Fruit fly (Drosophila melanogaster) whole organism, embryonic: ENCODE data around the gene SecS.

Experiments used
- Aef1 ChIP-seq: fragments of 200-800 bp; sonication (Bioruptor generic); IDR thresholded peaks from 3 replicates; pipeline ENCODE4 v1.3.6; 2022; ENCODE audit warnings: missing biosample characterization, missing genetic modification characterization
- B-H1 ChIP-seq: fragments of 200-800 bp; sonication (Bioruptor generic); IDR thresholded peaks from 3 replicates; pipeline ENCODE4 v1.3.6; 2022; ENCODE audit warnings: missing biosample characterization, missing genetic modification characterization
- CG10267 ChIP-seq: fragments of 200-800 bp; sonication (Bioruptor generic); optimal IDR thresholded peaks from 2 replicates; lab custom pipeline; 2018; ENCODE audit warnings: missing biosample characterization, mild to moderate bottlenecking, missing genetic modification characterization, moderate library complexity
- CG10654 ChIP-seq: fragments of 200-800 bp; sonication (Bioruptor generic); optimal IDR thresholded peaks from 2 replicates; lab custom pipeline; 2016; ENCODE audit warnings: missing biosample characterization, missing genetic modification characterization
- CG12659 ChIP-seq: fragments of 200-800 bp; sonication (Bioruptor generic); optimal IDR thresholded peaks from 3 replicates; lab custom pipeline; 2017; ENCODE audit warnings: mild to moderate bottlenecking, missing biosample characterization, missing genetic modification reagents, missing genetic modification characterization
- CG14965 ChIP-seq: fragments of 200-800 bp; sonication (Bioruptor generic); optimal IDR thresholded peaks from 2 replicates; lab custom pipeline; 2016; ENCODE audit warnings: missing biosample characterization, missing genetic modification characterization, borderline replicate concordance
- CG17186 ChIP-seq: fragments of 200-800 bp; sonication (Bioruptor generic); optimal IDR thresholded peaks from 3 replicates; lab custom pipeline; 2017; ENCODE audit warnings: missing biosample characterization, missing genetic modification reagents, missing genetic modification characterization
- CG2129 ChIP-seq: fragments of 200-800 bp; sonication (Bioruptor generic); IDR thresholded peaks from 2 replicates; pipeline ENCODE4 v1.3.6; 2022; ENCODE audit warnings: missing biosample characterization, missing genetic modification characterization; ENCODE audit not compliant: partially characterized antibody
- CG2712 ChIP-seq: fragments of 200-800 bp; optimal IDR thresholded peaks from 3 replicates; lab custom pipeline; 2019; ENCODE audit warnings: missing biosample characterization, mild to moderate bottlenecking, missing genetic modification characterization, moderate library complexity
- CG30020 ChIP-seq: fragments of 200-800 bp; optimal IDR thresholded peaks from 2 replicates; lab custom pipeline; 2019; ENCODE audit warnings: missing biosample characterization, mild to moderate bottlenecking, missing genetic modification characterization, moderate library complexity
- CG31441 ChIP-seq: fragments of 200-800 bp; sonication (Bioruptor generic); IDR thresholded peaks from 2 replicates; pipeline ENCODE4 v1.3.6; 2022; ENCODE audit warnings: missing biosample characterization, missing genetic modification characterization
- CG4360 ChIP-seq: fragments of 200-800 bp; sonication (Bioruptor generic); IDR thresholded peaks from 2 replicates; pipeline ENCODE4 v1.3.6; 2022; ENCODE audit warnings: missing biosample characterization, missing genetic modification characterization
- CG4707 ChIP-seq: fragments of 200-800 bp; sonication (Bioruptor generic); optimal IDR thresholded peaks from 2 replicates; lab custom pipeline; 2018; ENCODE audit warnings: missing biosample characterization, mild to moderate bottlenecking, missing genetic modification characterization, moderate library complexity
- CTCF ChIP-seq: fragments of 200-800 bp; sonication (Bioruptor generic); optimal IDR thresholded peaks from 2 replicates; lab custom pipeline; 2017; ENCODE audit warnings: missing biosample characterization, mild to moderate bottlenecking, missing genetic modification characterization, moderate library complexity
- D19B ChIP-seq: fragments of 200-800 bp; sonication (Bioruptor generic); optimal IDR thresholded peaks from 2 replicates; lab custom pipeline; 2017; ENCODE audit warnings: missing biosample characterization, mild to moderate bottlenecking, missing genetic modification characterization
- Eip74EF ChIP-seq, 2 experiments: fragments of 200-800 bp in 1 of 2; fragments of >200 bp in 1 of 2; sonication (Bioruptor generic) in 1 of 2; optimal IDR thresholded peaks; 2 replicates each; lab custom pipeline; 2017 to 2019; ENCODE audit warnings: missing biosample characterization in 2 of 2, missing genetic modification characterization in 2 of 2, mild to moderate bottlenecking in 1 of 2, moderate library complexity in 1 of 2
- Ets65A ChIP-seq: fragments of 200-800 bp; sonication (Bioruptor generic); peaks from one replicate; lab custom pipeline; 2016; ENCODE audit warnings: missing biosample characterization, missing genetic modification characterization
- Ets97D ChIP-seq: fragments of 200-800 bp; sonication (Bioruptor generic); optimal IDR thresholded peaks from 3 replicates; lab custom pipeline; 2016; ENCODE audit warnings: missing biosample characterization, missing genetic modification characterization
- HHEX ChIP-seq: fragments of 200-800 bp; sonication (Bioruptor generic); optimal IDR thresholded peaks from 3 replicates; lab custom pipeline; 2017; ENCODE audit warnings: missing biosample characterization, mild to moderate bottlenecking, missing genetic modification characterization, missing genetic modification reagents
- MBD-R2 ChIP-seq: fragments of 200-800 bp; sonication (Bioruptor generic); IDR thresholded peaks from 2 replicates; pipeline ENCODE4 v1.3.6; 2022; ENCODE audit warnings: missing biosample characterization, missing genetic modification characterization
- Med ChIP-seq: fragments of 200-800 bp; sonication (Bioruptor generic); peaks from one replicate; lab custom pipeline; 2016; ENCODE audit warnings: missing biosample characterization, missing genetic modification characterization, mild to moderate bottlenecking, inconsistent platforms, moderate library complexity
- Meics ChIP-seq: fragments of 200-800 bp; sonication (Bioruptor generic); optimal IDR thresholded peaks from 2 replicates; lab custom pipeline; 2017; ENCODE audit warnings: missing biosample characterization, mild to moderate bottlenecking, missing genetic modification characterization
- Pdp1 ChIP-seq, 2 experiments: fragments of 200-800 bp; sonication (Bioruptor generic); optimal IDR thresholded peaks; 3 replicates each; lab custom pipeline; 2016; ENCODE audit warnings: missing biosample characterization in 2 of 2, missing genetic modification characterization in 2 of 2, mild to moderate bottlenecking in 1 of 2, moderate library complexity in 1 of 2
- corto ChIP-seq: fragments of 200-800 bp; sonication (Bioruptor generic); optimal IDR thresholded peaks from 2 replicates; lab custom pipeline; 2016; ENCODE audit warnings: missing biosample characterization, mild to moderate bottlenecking, missing genetic modification characterization, moderate library complexity
- crp ChIP-seq, 2 experiments: fragments of 200-800 bp; sonication (Bioruptor generic); optimal IDR thresholded peaks; 2 replicates in 1 of 2; 3 replicates in 1 of 2; lab custom pipeline; 2017; ENCODE audit warnings: missing biosample characterization in 2 of 2, missing genetic modification characterization in 2 of 2, mild to moderate bottlenecking in 1 of 2, moderate library complexity in 1 of 2
- dan ChIP-seq: fragments of 200-800 bp; sonication (Bioruptor generic); IDR thresholded peaks from 2 replicates; pipeline ENCODE4 v1.3.6; 2022; ENCODE audit warnings: missing biosample characterization, missing genetic modification characterization
- dmrt11E ChIP-seq: fragments of 200-800 bp; sonication (Bioruptor generic); optimal IDR thresholded peaks from 3 replicates; lab custom pipeline; 2018; ENCODE audit warnings: missing biosample characterization, mild to moderate bottlenecking, missing genetic modification characterization, moderate library complexity
- exex ChIP-seq: fragments of 200-800 bp; sonication (Bioruptor generic); optimal IDR thresholded peaks from 4 replicates; lab custom pipeline; 2018; ENCODE audit warnings: missing biosample characterization, mild to moderate bottlenecking, missing genetic modification characterization, moderate library complexity
- gfzf ChIP-seq: fragments of 200-800 bp; sonication (Bioruptor generic); optimal IDR thresholded peaks from 2 replicates; lab custom pipeline; 2016; ENCODE audit warnings: missing biosample characterization, mild to moderate bottlenecking, missing genetic modification characterization, moderate library complexity
- hb ChIP-seq: fragments of 200-800 bp; sonication (Bioruptor generic); IDR thresholded peaks from 3 replicates; pipeline ENCODE4 v1.3.6; 2022; ENCODE audit warnings: missing biosample characterization, missing genetic modification characterization; ENCODE audit not compliant: partially characterized antibody
- lab ChIP-seq: fragments of 200-800 bp; sonication (Bioruptor generic); optimal IDR thresholded peaks from 3 replicates; lab custom pipeline; 2017; ENCODE audit warnings: missing biosample characterization, missing genetic modification characterization, mild to moderate bottlenecking, moderate library complexity, missing genetic modification reagents
- lola ChIP-seq, 3 experiments: fragments of >200 bp in 2 of 3; fragments of 200-800 bp in 1 of 3; sonication (Bioruptor generic) in 1 of 3; optimal IDR thresholded peaks; 2 replicates each; lab custom pipeline; 2017 to 2019; ENCODE audit warnings: missing biosample characterization in 3 of 3, missing genetic modification characterization in 3 of 3, mild to moderate bottlenecking in 1 of 3, moderate library complexity in 1 of 3
- nom ChIP-seq: fragments of 200-800 bp; sonication (Bioruptor generic); optimal IDR thresholded peaks from 2 replicates; lab custom pipeline; 2017; ENCODE audit warnings: missing biosample characterization, missing genetic modification characterization, mild to moderate bottlenecking, moderate library complexity, missing genetic modification reagents
- pho ChIP-seq: fragments of 200-800 bp; sonication (Bioruptor generic); optimal IDR thresholded peaks from 2 replicates; lab custom pipeline; 2016; ENCODE audit warnings: missing biosample characterization, missing genetic modification characterization
- prd ChIP-seq, 3 experiments: fragments of >200 bp in 2 of 3; fragments of 200-800 bp in 1 of 3; sonication (Bioruptor generic) in 1 of 3; optimal IDR thresholded peaks in 2 of 3; IDR thresholded peaks in 1 of 3; 2 replicates in 2 of 3; 3 replicates in 1 of 3; pipeline versions ENCODE4 v1.3.6 to Lab custom; 2017 to 2022; ENCODE audit warnings: missing biosample characterization in 1 of 3, missing genetic modification characterization in 1 of 3
- rib ChIP-seq: fragments of 200-800 bp; sonication (Bioruptor generic); IDR thresholded peaks from 2 replicates; pipeline ENCODE4 v1.3.6; 2022; ENCODE audit warnings: missing biosample characterization, missing genetic modification characterization
- sc ChIP-seq, 3 experiments: fragments of >200 bp in 2 of 3; fragments of 200-800 bp in 1 of 3; sonication (Bioruptor generic) in 1 of 3; optimal IDR thresholded peaks; 2 replicates in 2 of 3; 3 replicates in 1 of 3; lab custom pipeline; 2017; ENCODE audit warnings: mild to moderate bottlenecking in 1 of 3, missing biosample characterization in 1 of 3, missing genetic modification characterization in 1 of 3, missing genetic modification reagents in 1 of 3
- sens ChIP-seq: fragments of 200-800 bp; sonication (Bioruptor generic); peaks from one replicate; lab custom pipeline; 2016; ENCODE audit warnings: missing biosample characterization, missing genetic modification characterization
- seq ChIP-seq: fragments of 200-800 bp; sonication (Bioruptor generic); IDR thresholded peaks from 2 replicates; pipeline ENCODE4 v1.3.6; 2022; ENCODE audit warnings: missing biosample characterization, missing genetic modification characterization
- stwl ChIP-seq: fragments of 200-800 bp; sonication (Bioruptor generic); optimal IDR thresholded peaks from 3 replicates; lab custom pipeline; 2018; ENCODE audit warnings: missing biosample characterization, mild to moderate bottlenecking, missing genetic modification characterization, moderate library complexity
- sug ChIP-seq: fragments of 200-800 bp; optimal IDR thresholded peaks from 2 replicates; lab custom pipeline; 2019; ENCODE audit warnings: missing biosample characterization, mild to moderate bottlenecking, missing genetic modification characterization, moderate library complexity
- twi ChIP-seq: fragments of 200-800 bp; optimal IDR thresholded peaks from 2 replicates; lab custom pipeline; 2019; ENCODE audit warnings: missing biosample characterization, mild to moderate bottlenecking, missing genetic modification characterization, moderate library complexity

Gene SecS

dm6 chr3R:5610656-5611055 lies 9.4 kb downstream of the SecS start:
- no peak for TF ChIP-seq twi (tag; lab: Kevin White, UChicago)
- TF ChIP-seq corto (GFP tag; lab: Kevin White, UChicago): no peak
- no peak for TF ChIP-seq Meics
- TF ChIP-seq dan: no peak
- TF ChIP-seq CG14965: no peak
- peak; percentile 55 for TF ChIP-seq exex (tag; lab: Kevin White, UChicago)
- TF ChIP-seq prd (optimal IDR thresholded peaks at IDR 0.05; lab: Kevin White, UChicago): no peak
- no peak for TF ChIP-seq prd (GFP tag; IDR thresholded peaks at IDR 0.05; lab: Robert Waterston, UW)
- no peak for TF ChIP-seq sc (optimal IDR thresholded peaks at IDR 0.05; lab: Kevin White, UChicago)
- TF ChIP-seq sc (GFP tag; optimal IDR thresholded peaks at IDR 0.05; lab: Kevin White, UChicago): no peak
- peak in 1 of 2 experiments; percentile 91 for TF ChIP-seq Pdp1 (GFP tag; optimal IDR thresholded peaks at IDR 0.05; lab: Kevin White, UChicago)
- no peak for TF ChIP-seq dmrt11E
- no peak for TF ChIP-seq lab (GFP tag; lab: Kevin White, UChicago)
- no peak for TF ChIP-seq B-H1 (GFP tag; lab: Robert Waterston, UW)
- TF ChIP-seq Eip74EF (GFP tag; optimal IDR thresholded peaks at IDR 0.05; lab: Kevin White, UChicago): no peak
- peak; percentile 88 for TF ChIP-seq sug (tag; lab: Kevin White, UChicago)
- peak; percentile 9 for TF ChIP-seq sens
- no peak for TF ChIP-seq CG31441
- TF ChIP-seq gfzf: no peak
- TF ChIP-seq CG4707 (GFP tag; lab: Kevin White, UChicago): no peak
- no peak for TF ChIP-seq CG2712 (tag; lab: Kevin White, UChicago)

dm6 chr3R:5611167-5611566 lies 9.9 kb downstream of the SecS start:
- TF ChIP-seq CG10654 (GFP tag; lab: Kevin White, UChicago) (no peak), nom (GFP tag; lab: Kevin White, UChicago) (peak; percentile 40), Med (GFP tag; lab: Kevin White, UChicago) (peak; percentile 22)

dm6 chr3R:5611733-5612132 lies 10.5 kb downstream of the SecS start:
- TF ChIP-seq CG12659 (GFP tag; lab: Kevin White, UChicago) (peak; percentile 17), CG4360 (GFP tag; lab: Robert Waterston, UW) (peak; percentile 65), Ets97D (GFP tag; lab: Kevin White, UChicago) (no peak), rib (GFP tag; lab: Robert Waterston, UW) (0 out of 2 replicates have a peak, but pooled peaks have one; percentile 42), hb (GFP tag; lab: Robert Waterston, UW) (no peak), Pdp1 (GFP tag; optimal IDR thresholded peaks at IDR 0.05; lab: Kevin White, UChicago) (peak in 1 of 2 experiments; percentile 23), CG2129 (GFP tag; lab: Robert Waterston, UW) (no peak), lola (GFP tag; optimal IDR thresholded peaks at IDR 0.05; lab: Kevin White, UChicago) (peak in 1 of 3 experiments; percentile 3), HHEX (GFP tag; lab: Kevin White, UChicago) (peak; percentile 10), Ets65A (peak; percentile 63), crp (GFP tag; optimal IDR thresholded peaks at IDR 0.05; lab: Kevin White, UChicago) (peak in 1 of 2 experiments; percentile 77), Aef1 (GFP tag; lab: Robert Waterston, UW) (no peak), CG10267 (tag; lab: Kevin White, UChicago) (peak; percentile 80), CTCF (GFP tag; lab: Kevin White, UChicago) (peak; percentile 3), Med (GFP tag; lab: Kevin White, UChicago) (peak; percentile 69), MBD-R2 (GFP tag; lab: Robert Waterston, UW) (peak; percentile 41), stwl (tag; lab: Kevin White, UChicago) (peak; percentile 31), CG17186 (peak; percentile 6), D19B (GFP tag; lab: Kevin White, UChicago) (no peak), pho (GFP tag; lab: Kevin White, UChicago) (no peak), seq (GFP tag; lab: Robert Waterston, UW) (no peak), CG30020 (tag; lab: Kevin White, UChicago) (peak; percentile 1)
